Worm (Caenorhabditis elegans) whole organism, L4 larva: ENCODE data around the gene C24D10.2.

Experiments used
- F10B5.3 ChIP-seq: sonication (generic microtip); optimal IDR thresholded peaks from 2 replicates; lab custom pipeline; 2016; ENCODE audit warnings: mild to moderate bottlenecking, missing genetic modification characterization, missing compliant biosample characterization
- R02D3.7 ChIP-seq: fragments of 150-350 bp; sonication (generic microtip); optimal IDR thresholded peaks from 3 replicates; lab custom pipeline; 2014; ENCODE audit warnings: missing biosample characterization, missing genetic modification characterization
- T20F7.1 ChIP-seq: fragments of 200-800 bp; sonication (Bioruptor generic); optimal IDR thresholded peaks from 2 replicates; lab custom pipeline; 2018; ENCODE audit warnings: mild to moderate bottlenecking, missing genetic modification characterization, missing compliant biosample characterization
- Y105C5A.15 ChIP-seq: fragments of 200-800 bp; sonication (Bioruptor generic); IDR thresholded peaks from 2 replicates; pipeline ENCODE4 v1.3.6; 2022; ENCODE audit warnings: missing genetic modification characterization, missing compliant biosample characterization
- Y48G9A.11 ChIP-seq: fragments of 200-800 bp; sonication (Bioruptor generic); IDR thresholded peaks from 2 replicates; pipeline ENCODE4 v1.3.6; 2022; ENCODE audit warnings: missing genetic modification reagents, missing genetic modification characterization, missing compliant biosample characterization
- Y75B8A.6 ChIP-seq: fragments of 200-800 bp; sonication (Bioruptor generic); IDR thresholded peaks from 2 replicates; pipeline ENCODE4 v1.3.6; 2022; ENCODE audit warnings: missing genetic modification reagents, missing genetic modification characterization, missing compliant biosample characterization
- attf-4 ChIP-seq: sonication (generic microtip); optimal IDR thresholded peaks from 3 replicates; lab custom pipeline; 2017; ENCODE audit warnings: missing biosample characterization, missing genetic modification characterization
- ceh-44 ChIP-seq: fragments of 200-800 bp; sonication (Bioruptor generic); IDR thresholded peaks from 2 replicates; pipeline ENCODE4 v1.3.6; 2022; ENCODE audit warnings: missing genetic modification reagents, missing genetic modification characterization, missing compliant biosample characterization
- ceh-82 ChIP-seq: sonication (generic microtip); optimal IDR thresholded peaks from 2 replicates; lab custom pipeline; 2017; ENCODE audit warnings: missing biosample characterization, missing genetic modification characterization
- ces-1 ChIP-seq: fragments of 150-350 bp; sonication (generic microtip); optimal IDR thresholded peaks from 4 replicates; lab custom pipeline; 2014; ENCODE audit warnings: missing biosample characterization, missing genetic modification reagents, missing genetic modification characterization
- cey-2 ChIP-seq: sonication (generic microtip); optimal IDR thresholded peaks from 3 replicates; lab custom pipeline; 2017; ENCODE audit warnings: missing genetic modification characterization, mild to moderate bottlenecking, missing compliant biosample characterization, antibody characterized with exemption, borderline replicate concordance; ENCODE audit not compliant: insufficient read depth
- daf-16 ChIP-seq, 3 experiments: sonication (generic microtip); optimal IDR thresholded peaks; 2 replicates each; lab custom pipeline; 2016 to 2017; ENCODE audit warnings: missing genetic modification characterization in 3 of 3, missing genetic modification reagents in 3 of 3, mild to moderate bottlenecking in 2 of 3, missing compliant biosample characterization in 2 of 3, missing biosample characterization in 1 of 3, moderate library complexity in 1 of 3
- daf-8 ChIP-seq: fragments of 200-800 bp; sonication (Bioruptor generic); IDR thresholded peaks from 2 replicates; pipeline ENCODE4 v1.3.6; 2022; ENCODE audit warnings: missing genetic modification characterization, missing compliant biosample characterization
- dmd-6 ChIP-seq: fragments of 200-800 bp; sonication (Bioruptor generic); IDR thresholded peaks from 2 replicates; pipeline ENCODE4 v1.3.6; 2022; ENCODE audit warnings: missing genetic modification reagents, missing genetic modification characterization, missing compliant biosample characterization
- dmd-8 ChIP-seq: fragments of 200-800 bp; sonication (Bioruptor generic); IDR thresholded peaks from 2 replicates; pipeline ENCODE4 v1.3.6; 2022; ENCODE audit warnings: missing genetic modification characterization, missing compliant biosample characterization
- dpl-1 ChIP-seq: fragments of 150-350 bp; optimal IDR thresholded peaks from 2 replicates; lab custom pipeline; 2014; ENCODE audit warnings: missing biosample characterization, missing genetic modification reagents, missing genetic modification characterization
- fkh-10 ChIP-seq: fragments of 150-350 bp; optimal IDR thresholded peaks from 2 replicates; lab custom pipeline; 2014; ENCODE audit warnings: missing biosample characterization, missing genetic modification reagents, missing genetic modification characterization
- hlh-11 ChIP-seq: fragments of 200-800 bp; sonication (Bioruptor generic); optimal IDR thresholded peaks from 2 replicates; lab custom pipeline; 2018; ENCODE audit warnings: mild to moderate bottlenecking, missing genetic modification characterization, missing compliant biosample characterization
- hlh-30 ChIP-seq: sonication (generic microtip); optimal IDR thresholded peaks from 2 replicates; lab custom pipeline; 2017; ENCODE audit warnings: antibody characterized with exemption, mild to moderate bottlenecking, missing genetic modification characterization, missing compliant biosample characterization; ENCODE audit not compliant: insufficient read depth
- lin-1 ChIP-seq: fragments of 200-800 bp; sonication (Bioruptor generic); IDR thresholded peaks from 2 replicates; pipeline ENCODE4 v1.3.6; 2022; ENCODE audit warnings: missing genetic modification reagents, missing genetic modification characterization, missing compliant biosample characterization
- lin-13 ChIP-seq: fragments of 150-350 bp; optimal IDR thresholded peaks from 2 replicates; lab custom pipeline; 2014; ENCODE audit warnings: missing biosample characterization, missing genetic modification reagents, missing genetic modification characterization
- lin-38 ChIP-seq: fragments of 200-800 bp; sonication (Bioruptor generic); IDR thresholded peaks from 2 replicates; pipeline ENCODE4 v1.3.6; 2022; ENCODE audit warnings: missing genetic modification reagents, missing genetic modification characterization, missing compliant biosample characterization
- lir-3 ChIP-seq: sonication (generic microtip); optimal IDR thresholded peaks from 2 replicates; lab custom pipeline; 2016; ENCODE audit warnings: mild to moderate bottlenecking, missing genetic modification characterization, missing compliant biosample characterization
- lsy-2 ChIP-seq, 2 experiments: fragments of 150-350 bp in 1 of 2; sonication (generic microtip) in 1 of 2; optimal IDR thresholded peaks; 2 replicates each; lab custom pipeline; 2014 to 2017; ENCODE audit warnings: missing biosample characterization in 2 of 2, missing genetic modification characterization in 2 of 2
- mes-2 ChIP-seq: sonication (generic microtip); optimal IDR thresholded peaks from 2 replicates; lab custom pipeline; 2016; ENCODE audit warnings: missing genotype, mild to moderate bottlenecking, missing genetic modification characterization, missing compliant biosample characterization; ENCODE audit not compliant: poor library complexity, severe bottlenecking
- mxl-2 ChIP-seq: fragments of 200-800 bp; sonication (Bioruptor generic); conservative IDR thresholded peaks from 2 replicates; pipeline ENCODE4 v1.3.6; 2022; ENCODE audit warnings: missing genetic modification reagents, missing genetic modification characterization, missing compliant biosample characterization
- nhr-102 ChIP-seq: sonication (generic microtip); optimal IDR thresholded peaks from 2 replicates; lab custom pipeline; 2016; ENCODE audit warnings: mild to moderate bottlenecking, missing genetic modification characterization, moderate library complexity, missing compliant biosample characterization
- nhr-111 ChIP-seq: fragments of 200-800 bp; sonication (Bioruptor generic); optimal IDR thresholded peaks from 2 replicates; lab custom pipeline; 2018; ENCODE audit warnings: mild to moderate bottlenecking, missing genetic modification characterization, missing compliant biosample characterization
- nhr-237 ChIP-seq: sonication (generic microtip); optimal IDR thresholded peaks from 2 replicates; lab custom pipeline; 2017; ENCODE audit warnings: missing biosample characterization, missing genetic modification characterization
- nhr-25 ChIP-seq: sonication (generic microtip); optimal IDR thresholded peaks from 2 replicates; lab custom pipeline; 2017; ENCODE audit warnings: missing genetic modification characterization, mild to moderate bottlenecking, missing compliant biosample characterization, antibody characterized with exemption, moderate library complexity, borderline replicate concordance; ENCODE audit not compliant: insufficient read depth
- nhr-28 ChIP-seq: fragments of 150-350 bp; optimal IDR thresholded peaks from 2 replicates; lab custom pipeline; 2014; ENCODE audit warnings: missing biosample characterization, missing genetic modification characterization
- nhr-42 ChIP-seq: fragments of 200-800 bp; sonication (Bioruptor generic); IDR thresholded peaks from 2 replicates; pipeline ENCODE4 v1.3.6; 2022; ENCODE audit warnings: missing genetic modification characterization, missing compliant biosample characterization
- nhr-77 ChIP-seq: fragments of 150-350 bp; optimal IDR thresholded peaks from 2 replicates; lab custom pipeline; 2014; ENCODE audit warnings: missing biosample characterization, missing genetic modification characterization
- rbr-2 ChIP-seq: sonication (generic microtip); optimal IDR thresholded peaks from 2 replicates; lab custom pipeline; 2016; ENCODE audit warnings: missing genotype, missing genetic modification characterization, missing compliant biosample characterization
- sdz-12 ChIP-seq: fragments of 200-800 bp; sonication (Bioruptor generic); optimal IDR thresholded peaks from 2 replicates; lab custom pipeline; 2018; ENCODE audit warnings: mild to moderate bottlenecking, missing genetic modification characterization, missing compliant biosample characterization
- snpc-1.2 ChIP-seq: fragments of 200-800 bp; sonication (Bioruptor generic); IDR thresholded peaks from 2 replicates; pipeline ENCODE4 v1.3.6; 2022; ENCODE audit warnings: missing genetic modification reagents, missing genetic modification characterization, missing compliant biosample characterization
- snpc-4 ChIP-seq: fragments of 150-350 bp; optimal IDR thresholded peaks from 2 replicates; lab custom pipeline; 2014; ENCODE audit warnings: missing biosample characterization, missing genetic modification characterization
- unc-39 ChIP-seq: sonication (generic microtip); optimal IDR thresholded peaks from 2 replicates; lab custom pipeline; 2017; ENCODE audit warnings: missing biosample characterization, missing genetic modification characterization
- zag-1 ChIP-seq: fragments of 150-350 bp; optimal IDR thresholded peaks from 2 replicates; lab custom pipeline; 2014; ENCODE audit warnings: missing biosample characterization, missing genetic modification characterization
- zfp-2 ChIP-seq: sonication (generic microtip); optimal IDR thresholded peaks from 2 replicates; lab custom pipeline; 2016; ENCODE audit warnings: mild to moderate bottlenecking, missing genetic modification characterization, missing compliant biosample characterization
- zfp-3 ChIP-seq: fragments of 200-800 bp; sonication (Bioruptor generic); conservative IDR thresholded peaks from 2 replicates; pipeline ENCODE4 v1.3.6; 2022; ENCODE audit warnings: missing genetic modification reagents, missing genetic modification characterization, missing compliant biosample characterization
- zip-11 ChIP-seq: fragments of 200-800 bp; sonication (Bioruptor generic); IDR thresholded peaks from 2 replicates; pipeline ENCODE4 v1.3.6; 2022; ENCODE audit warnings: missing genetic modification characterization, missing compliant biosample characterization
- ztf-11 ChIP-seq: fragments of 150-350 bp; optimal IDR thresholded peaks from 2 replicates; lab custom pipeline; 2014; ENCODE audit warnings: missing biosample characterization, missing genetic modification characterization

The C24D10.2 gene

DNA sequence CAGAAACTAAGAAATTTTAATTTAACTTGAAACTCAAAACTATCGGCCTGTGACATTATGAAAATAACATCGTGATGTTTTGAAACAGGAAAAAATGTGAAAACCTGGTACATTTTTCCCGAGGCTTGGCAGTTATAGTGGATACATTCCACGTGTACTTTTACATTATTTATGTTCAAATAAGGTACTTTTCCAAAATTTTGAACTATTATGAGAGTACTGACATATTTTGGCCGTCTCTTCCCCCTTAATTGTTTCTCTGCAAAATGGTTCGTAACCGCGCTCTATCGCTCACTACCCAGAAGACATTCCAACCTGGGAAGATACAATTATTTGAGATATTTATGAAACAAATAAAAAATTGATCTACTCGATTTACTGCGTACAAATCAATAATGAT, 13.3 kb upstream of the C24D10.2 start, which contains the start of gene C24D10.5:
Gene C24D10.5 (plus strand): TSS at position 301 of the 400 bp plus-strand sequence.
- TF ChIP-seq sdz-12 (GFP tag; lab: Kevin White, UChicago) (no peak), zfp-2 (tag; lab: Kevin White, UChicago) (no peak), T20F7.1 (GFP tag; lab: Kevin White, UChicago) (no peak), lin-1 (no peak), nhr-237 (tag; lab: Kevin White, UChicago) (no peak), nhr-111 (GFP tag; lab: Kevin White, UChicago) (no peak), Y105C5A.15 (no peak)

ce11 chrIV:5152391-5152790, 10.7 kb upstream of the C24D10.2 start, which contains the start of gene soc-2:
soc-2 (minus strand) TSS chrIV:5152491.
- TF ChIP-seq hlh-11 (tag; lab: Kevin White, UChicago), result no peak
- no peak for TF ChIP-seq nhr-28 (tag; lab: Kevin White, UChicago)
- no peak for TF ChIP-seq lir-3 (tag; lab: Kevin White, UChicago)
- no peak for TF ChIP-seq ztf-11 (tag; lab: Kevin White, UChicago)
- no peak for TF ChIP-seq nhr-237 (tag; lab: Kevin White, UChicago)
- TF ChIP-seq ceh-44 (GFP tag; lab: Robert Waterston, UW), result no peak
- no peak for TF ChIP-seq snpc-4 (tag; lab: Kevin White, UChicago)
- TF ChIP-seq nhr-102 (tag; lab: Kevin White, UChicago), result no peak
- TF ChIP-seq dmd-6 (GFP tag; lab: Robert Waterston, UW), result no peak
- no peak for TF ChIP-seq nhr-25 (tag; lab: Kevin White, UChicago)
- no peak for TF ChIP-seq nhr-42 (GFP tag; lab: Robert Waterston, UW)
- no peak for TF ChIP-seq zag-1 (tag; lab: Kevin White, UChicago)
- no peak for TF ChIP-seq lin-38 (GFP tag; lab: Robert Waterston, UW)
- TF ChIP-seq zfp-2 (tag; lab: Kevin White, UChicago), result no peak
- no peak for TF ChIP-seq daf-8 (GFP tag; lab: Robert Waterston, UW)
- no peak for TF ChIP-seq lin-13 (GFP tag; lab: Kevin White, UChicago)
- TF ChIP-seq dmd-8 (GFP tag; lab: Robert Waterston, UW), result no peak

ce11 chrIV:5157226-5157625, 5.9 kb upstream of the C24D10.2 start, which contains the start of gene C24D10.49:
C24D10.49 (minus strand) TSS chrIV:5157326.
- TF ChIP-seq mes-2 (no peak), R02D3.7 (tag; lab: Kevin White, UChicago) (no peak), F10B5.3 (no peak), ces-1 (GFP tag; lab: Kevin White, UChicago) (no peak), zfp-3 (GFP tag; lab: Robert Waterston, UW) (no peak), unc-39 (tag; lab: Kevin White, UChicago) (no peak), Y48G9A.11 (GFP tag; lab: Robert Waterston, UW) (no peak), zip-11 (GFP tag; lab: Robert Waterston, UW) (no peak), Y75B8A.6 (GFP tag; lab: Robert Waterston, UW) (no peak), fkh-10 (GFP tag; lab: Kevin White, UChicago) (no peak), cey-2 (tag; lab: Kevin White, UChicago) (no peak), mxl-2 (no peak)

ce11 chrIV:5160171-5160570, 3.0 kb upstream of the C24D10.2 start, which contains the start of the genes C24D10.6 and C24D10.4:
C24D10.6 (minus strand) TSS chrIV:5160248.
C24D10.4 (plus strand) TSS chrIV:5160522.
- peak in 1 of 2 experiments; percentile 83 for TF ChIP-seq lsy-2 (tag; optimal IDR thresholded peaks at IDR 0.05; lab: Kevin White, UChicago)
- no peak for TF ChIP-seq daf-16 (GFP tag; optimal IDR thresholded peaks at IDR 0.05; lab: Kevin White, UChicago)
- TF ChIP-seq daf-16 (tag; optimal IDR thresholded peaks at IDR 0.05; lab: Kevin White, UChicago), result no peak
- peak; percentile 17 for TF ChIP-seq rbr-2 (tag; lab: Kevin White, UChicago)
- no peak for TF ChIP-seq attf-4 (tag; lab: Kevin White, UChicago)
- TF ChIP-seq mes-2, result peak; percentile 74
- TF ChIP-seq nhr-77 (tag; lab: Kevin White, UChicago), result peak; percentile 11
- TF ChIP-seq hlh-30 (tag; lab: Kevin White, UChicago), result peak; percentile 14
- TF ChIP-seq lin-38 (GFP tag; lab: Robert Waterston, UW), result peak; percentile 91
- TF ChIP-seq dpl-1 (GFP tag; lab: Kevin White, UChicago), result peak; percentile 61
- TF ChIP-seq ceh-82 (tag; lab: Kevin White, UChicago), result no peak
- peak; percentile 59; the same call in 1 of the 2 replicates for TF ChIP-seq snpc-1.2 (GFP tag; lab: Robert Waterston, UW)
